Fruit fly (Drosophila melanogaster): Measurements from ENCODE around the gene AP-1gamma.
A peak's percentile ranks its signal among the peaks of the same experiment; 100 is the strongest.

Gene AP-1gamma

DNA sequence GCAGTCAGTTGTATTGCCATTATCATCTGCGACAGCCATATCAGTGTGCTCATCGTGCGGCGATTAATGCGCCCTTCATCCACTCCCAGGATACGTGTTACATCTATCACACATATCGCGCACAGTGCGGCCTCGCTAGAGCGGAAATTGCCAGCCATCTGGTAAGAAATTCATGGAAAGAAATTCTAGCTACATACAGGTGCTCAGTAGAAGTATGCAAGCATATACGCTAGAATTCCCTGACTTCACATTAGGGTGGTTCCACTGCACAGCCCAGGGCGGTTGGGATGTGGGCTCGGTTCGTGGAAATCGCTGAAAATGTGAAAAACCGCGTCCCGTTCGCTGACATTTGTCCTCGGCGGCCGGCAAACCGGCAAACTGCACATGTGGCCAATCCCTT, 32.7 kb downstream of the AP-1gamma start (continued):
- peak; percentile 80 for TF ChIP-seq E2f1 (GFP tag; IDR thresholded peaks at IDR 0.05)
- TF ChIP-seq CG13624 (GFP tag; optimal IDR thresholded peaks at IDR 0.05) = peak; percentile 64
- TF ChIP-seq Meics (GFP tag; optimal IDR thresholded peaks at IDR 0.05) = peak; percentile 69
- peak; percentile 2 for TF ChIP-seq CG4328 (GFP tag; optimal IDR thresholded peaks at IDR 0.05)
- peak; percentile 18 for TF ChIP-seq BtbVII (GFP tag; optimal IDR thresholded peaks at IDR 0.05)
- peak; percentile 72 for TF ChIP-seq NC2β (GFP tag; optimal IDR thresholded peaks at IDR 0.05)
- TF ChIP-seq seq (GFP tag; IDR thresholded peaks at IDR 0.05) = peak; percentile 60; the same call in 1 of the 2 replicates
- peak; percentile 69 for TF ChIP-seq unpg (GFP tag; optimal IDR thresholded peaks at IDR 0.05)
- TF ChIP-seq CG1647 (GFP tag; optimal IDR thresholded peaks at IDR 0.05) = no peak
- peak; percentile 90 for TF ChIP-seq ara (GFP tag; IDR thresholded peaks at IDR 0.05)
- TF ChIP-seq Dek (tag; optimal IDR thresholded peaks at IDR 0.05) = peak; percentile 26
- TF ChIP-seq CG4854 (GFP tag; optimal IDR thresholded peaks at IDR 0.05) = peak; percentile 58
- TF ChIP-seq Neu2 (GFP tag; optimal IDR thresholded peaks at IDR 0.05; ENCODE audit: borderline replicate concordance) = no peak
- peak; percentile 67 for TF ChIP-seq CG4730 (GFP tag; IDR thresholded peaks at IDR 0.05)
- 0 out of 2 replicates have a peak, but pooled peaks have one; percentile 12 for TF ChIP-seq Adf1 (GFP tag; IDR thresholded peaks at IDR 0.05)
- peak; percentile 22 for TF ChIP-seq run (tag; optimal IDR thresholded peaks at IDR 0.05)
- peak; percentile 75 for TF ChIP-seq CG16815 (GFP tag; optimal IDR thresholded peaks at IDR 0.05)
- TF ChIP-seq Max (GFP tag; optimal IDR thresholded peaks at IDR 0.05) = no peak
- TF ChIP-seq CG11085 (GFP tag; IDR thresholded peaks at IDR 0.05) = peak; percentile 75
- peak; percentile 17 for TF ChIP-seq CG12236 (GFP tag; optimal IDR thresholded peaks at IDR 0.05)
- peak; percentile 47 for TF ChIP-seq Nf-YC (tag; optimal IDR thresholded peaks at IDR 0.05)
- TF ChIP-seq CkIIα-i1 (GFP tag; IDR thresholded peaks at IDR 0.05) = no peak
- TF ChIP-seq CG9817 (tag; optimal IDR thresholded peaks at IDR 0.05) = peak; percentile 51
- no peak for TF ChIP-seq CG2875 (GFP tag; optimal IDR thresholded peaks at IDR 0.05)
- TF ChIP-seq CG17568 (GFP tag; optimal IDR thresholded peaks at IDR 0.05) = no peak
- TF ChIP-seq zen (tag; optimal IDR thresholded peaks at IDR 0.05) = peak; percentile 59
- peak; percentile 47 for TF ChIP-seq CG9876 (GFP tag; optimal IDR thresholded peaks at IDR 0.05)
- TF ChIP-seq CG6813 (GFP tag; optimal IDR thresholded peaks at IDR 0.05) = peak; percentile 71
- peak; percentile 68 for TF ChIP-seq CG17359 (tag; optimal IDR thresholded peaks at IDR 0.05)
- TF ChIP-seq CG11504 (tag; optimal IDR thresholded peaks at IDR 0.05) = no peak
- peak; percentile 39 for TF ChIP-seq Sry-δ (GFP tag; optimal IDR thresholded peaks at IDR 0.05)
- no peak for TF ChIP-seq CG10431 (GFP tag; optimal IDR thresholded peaks at IDR 0.05)

DNA sequence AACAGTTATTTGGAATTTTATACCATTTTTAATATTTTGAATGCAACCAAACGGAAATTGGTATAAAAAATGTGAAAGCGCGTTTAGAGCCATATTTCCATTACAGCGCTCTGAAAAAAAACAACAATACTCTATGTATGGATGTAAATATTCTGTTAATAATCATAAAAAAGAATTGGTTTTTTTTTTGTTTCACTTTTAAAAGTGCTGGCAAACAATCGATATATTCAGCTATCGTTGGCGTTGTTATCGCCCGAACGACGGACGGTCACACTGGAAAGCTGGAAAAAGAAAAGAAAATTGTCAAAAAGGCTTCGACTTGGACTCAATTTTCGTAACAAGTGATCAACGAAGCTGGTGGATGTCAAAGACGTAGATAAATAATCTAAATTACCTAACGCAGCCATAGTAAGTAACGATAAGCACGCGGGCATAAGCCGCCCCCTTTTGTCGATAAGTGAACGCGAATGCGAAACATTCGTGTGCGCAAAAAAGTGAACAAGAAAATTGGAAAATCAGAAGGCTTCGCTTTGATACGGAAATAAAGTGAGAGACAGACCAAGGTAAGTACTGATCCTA, 33.8 kb downstream of the AP-1gamma start, which contains the start of gene CG7065:
TSS of gene CG7065 (plus strand) at position 270 of the 579 bp plus-strand sequence.
- no peak for TF ChIP-seq CG16779 (GFP tag; IDR thresholded peaks at IDR 0.05)
- TF ChIP-seq trem (tag; optimal IDR thresholded peaks at IDR 0.05) = peak; percentile 37
- TF ChIP-seq CG13287 (GFP tag; IDR thresholded peaks at IDR 0.05; ENCODE audit: partially characterized antibody) = peak; percentile 77
- TF ChIP-seq CG2116 (GFP tag; optimal IDR thresholded peaks at IDR 0.05) = peak; percentile 52
- no peak for TF ChIP-seq salm (tag; optimal IDR thresholded peaks at IDR 0.05)
- no peak for TF ChIP-seq yki (optimal IDR thresholded peaks at IDR 0.05)
- TF ChIP-seq Fer2 (tag; optimal IDR thresholded peaks at IDR 0.05) = no peak
- TF ChIP-seq twi (tag; optimal IDR thresholded peaks at IDR 0.05) = no peak
- peak; percentile 69 for TF ChIP-seq Bgb (GFP tag; IDR thresholded peaks at IDR 0.05; ENCODE audit: partially characterized antibody)
- no peak for TF ChIP-seq CG13775 (GFP tag; optimal IDR thresholded peaks at IDR 0.05)
- TF ChIP-seq CG43689 (GFP tag; IDR thresholded peaks at IDR 0.05) = no peak
- peak; percentile 55 for TF ChIP-seq Dp (GFP tag; optimal IDR thresholded peaks at IDR 0.05)
- peak; percentile 73 for TF ChIP-seq amos (GFP tag; IDR thresholded peaks at IDR 0.05; ENCODE audit: partially characterized antibody)
- no peak for TF ChIP-seq CG1024 (GFP tag; IDR thresholded peaks at IDR 0.05)
- peak; percentile 47; the same call in 2 of the 3 replicates for TF ChIP-seq hb (GFP tag; IDR thresholded peaks at IDR 0.05; ENCODE audit: partially characterized antibody)
- TF ChIP-seq cwo (GFP tag; optimal IDR thresholded peaks at IDR 0.05) = no peak
- TF ChIP-seq pzg (GFP tag; optimal IDR thresholded peaks at IDR 0.05) = peak; percentile 49
- no peak for TF ChIP-seq fd102C (GFP tag; optimal IDR thresholded peaks at IDR 0.05)
- TF ChIP-seq CG7372 (GFP tag; IDR thresholded peaks at IDR 0.05) = no peak
